Worm (Caenorhabditis elegans): ENCODE results near the gene ZC250.4.

DNA sequence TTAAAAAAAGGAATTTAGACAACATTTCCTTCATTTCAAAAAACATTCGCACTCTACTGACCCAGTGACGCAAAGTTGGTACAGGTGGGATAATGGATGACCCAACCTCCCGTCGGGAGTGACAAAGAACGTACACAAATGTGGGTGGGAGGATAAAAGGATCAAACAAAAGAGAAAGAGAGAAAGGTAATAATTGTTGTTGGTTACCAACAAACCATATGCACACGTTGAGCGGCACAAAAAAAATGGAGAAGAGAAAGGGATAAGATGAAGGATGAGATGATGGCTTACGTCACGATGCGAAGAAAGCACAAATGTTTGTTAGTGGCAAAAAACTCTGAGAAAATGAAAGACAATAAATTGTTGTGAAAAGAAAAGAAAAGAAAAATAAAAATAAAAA lies 38.7 kb upstream of the ZC250.4 start:
- TF ChIP-seq W03F9.2 (tag; optimal IDR thresholded peaks at IDR 0.05) (no peak), him-1 (tag; optimal IDR thresholded peaks at IDR 0.05) (no peak)
